Fruit fly (Drosophila melanogaster) whole organism, embryonic: ENCODE measurements around the gene sff.
A peak's percentile ranks its signal among the peaks of the same experiment; 100 is the strongest.

Source experiments
- BEAF-32 ChIP-seq: fragments of 200-800 bp; sonication (Bioruptor generic); optimal IDR thresholded peaks from 3 replicates; lab custom pipeline; 2017; ENCODE audit warnings: missing biosample characterization, missing genetic modification characterization, mild to moderate bottlenecking, moderate library complexity, missing genetic modification reagents
- CG10267 ChIP-seq: fragments of 200-800 bp; sonication (Bioruptor generic); optimal IDR thresholded peaks from 2 replicates; lab custom pipeline; 2018; ENCODE audit warnings: missing biosample characterization, mild to moderate bottlenecking, missing genetic modification characterization, moderate library complexity
- CG10654 ChIP-seq: fragments of 200-800 bp; sonication (Bioruptor generic); optimal IDR thresholded peaks from 2 replicates; lab custom pipeline; 2016; ENCODE audit warnings: missing biosample characterization, missing genetic modification characterization
- CG12071 ChIP-seq: fragments of 200-800 bp; sonication (Bioruptor generic); optimal IDR thresholded peaks from 3 replicates; lab custom pipeline; 2018; ENCODE audit warnings: missing biosample characterization, mild to moderate bottlenecking, missing genetic modification characterization
- CG1233 ChIP-seq: fragments of 200-800 bp; sonication (Bioruptor generic); optimal IDR thresholded peaks from 4 replicates; lab custom pipeline; 2018; ENCODE audit warnings: missing biosample characterization, mild to moderate bottlenecking, missing genetic modification characterization
- CG13296 ChIP-seq: fragments of 200-800 bp; sonication (Bioruptor generic); optimal IDR thresholded peaks from 3 replicates; lab custom pipeline; 2018; ENCODE audit warnings: missing biosample characterization, mild to moderate bottlenecking, missing genetic modification characterization
- CG13624 ChIP-seq: fragments of 200-800 bp; sonication (Bioruptor generic); optimal IDR thresholded peaks from 2 replicates; lab custom pipeline; 2016; ENCODE audit warnings: missing biosample characterization, missing genetic modification characterization
- CG15479 ChIP-seq: fragments of 200-800 bp; sonication (Bioruptor generic); optimal IDR thresholded peaks from 3 replicates; lab custom pipeline; 2019; ENCODE audit warnings: missing biosample characterization, mild to moderate bottlenecking, missing genetic modification characterization, moderate library complexity
- CG17612 ChIP-seq: fragments of 200-800 bp; sonication (Bioruptor generic); IDR thresholded peaks from 2 replicates; pipeline ENCODE4 v1.3.6; 2022; ENCODE audit warnings: missing biosample characterization, missing genetic modification characterization
- CG2120 ChIP-seq: fragments of 200-800 bp; sonication (Bioruptor generic); optimal IDR thresholded peaks from 3 replicates; lab custom pipeline; 2016; ENCODE audit warnings: missing biosample characterization, missing genetic modification characterization
- CG32767 ChIP-seq: fragments of 200-800 bp; sonication (Bioruptor generic); IDR thresholded peaks from 2 replicates; pipeline ENCODE4 v1.3.6; 2022; ENCODE audit warnings: missing biosample characterization, missing genetic modification characterization
- CG42726 ChIP-seq: fragments of 200-800 bp; sonication (Bioruptor generic); IDR thresholded peaks from 2 replicates; pipeline ENCODE4 v1.3.6; 2022; ENCODE audit warnings: missing biosample characterization, missing genetic modification characterization; ENCODE audit not compliant: partially characterized antibody
- CG43689 ChIP-seq: fragments of 200-800 bp; sonication (Bioruptor generic); IDR thresholded peaks from 2 replicates; pipeline ENCODE4 v1.3.6; 2022; ENCODE audit warnings: missing biosample characterization, missing genetic modification characterization
- CG4820 ChIP-seq: fragments of 200-800 bp; sonication (Bioruptor generic); optimal IDR thresholded peaks from 3 replicates; lab custom pipeline; 2016; ENCODE audit warnings: missing biosample characterization, missing genetic modification characterization
- CG4854 ChIP-seq: fragments of 200-800 bp; sonication (Bioruptor generic); optimal IDR thresholded peaks from 2 replicates; lab custom pipeline; 2016; ENCODE audit warnings: missing biosample characterization, missing genetic modification characterization, inconsistent platforms
- CG5245 ChIP-seq: fragments of 200-800 bp; sonication (Bioruptor generic); optimal IDR thresholded peaks from 3 replicates; lab custom pipeline; 2016; ENCODE audit warnings: missing biosample characterization, missing genetic modification characterization
- CG6175 ChIP-seq: fragments of 200-800 bp; sonication (Bioruptor generic); IDR thresholded peaks from 3 replicates; pipeline ENCODE4 v1.3.6; 2022; ENCODE audit warnings: missing biosample characterization, missing genetic modification characterization
- CG6654 ChIP-seq: fragments of 200-800 bp; sonication (Bioruptor generic); optimal IDR thresholded peaks from 2 replicates; lab custom pipeline; 2017; ENCODE audit warnings: missing biosample characterization, mild to moderate bottlenecking, missing genetic modification characterization
- CG9876 ChIP-seq: fragments of 200-800 bp; sonication (Bioruptor generic); optimal IDR thresholded peaks from 2 replicates; lab custom pipeline; 2016; ENCODE audit warnings: missing biosample characterization, missing genetic modification characterization
- CG9932 ChIP-seq: fragments of 200-800 bp; sonication (Bioruptor generic); IDR thresholded peaks from 2 replicates; pipeline ENCODE4 v1.3.6; 2022; ENCODE audit warnings: missing biosample characterization, missing genetic modification characterization
- CrebB ChIP-seq: fragments of 200-800 bp; sonication (Bioruptor generic); optimal IDR thresholded peaks from 3 replicates; lab custom pipeline; 2018; ENCODE audit warnings: missing biosample characterization, mild to moderate bottlenecking, missing genetic modification characterization
- Dbx ChIP-seq: fragments of 200-800 bp; sonication (Bioruptor generic); IDR thresholded peaks from 3 replicates; pipeline ENCODE4 v1.3.6; 2022; ENCODE audit warnings: missing biosample characterization, missing genetic modification characterization
- Dfd ChIP-seq, 2 experiments: fragments of >200 bp; optimal IDR thresholded peaks; 2 replicates each; lab custom pipeline; 2017; ENCODE audit warnings: missing biosample characterization in 2 of 2, missing genetic modification characterization in 2 of 2
- ERR ChIP-seq: fragments of 200-800 bp; sonication (Bioruptor generic); optimal IDR thresholded peaks from 2 replicates; lab custom pipeline; 2016; ENCODE audit warnings: missing biosample characterization, missing genetic modification characterization
- HHEX ChIP-seq: fragments of 200-800 bp; sonication (Bioruptor generic); optimal IDR thresholded peaks from 3 replicates; lab custom pipeline; 2017; ENCODE audit warnings: missing biosample characterization, mild to moderate bottlenecking, missing genetic modification characterization, missing genetic modification reagents
- HmgD ChIP-seq: fragments of 200-800 bp; sonication (Bioruptor generic); optimal IDR thresholded peaks from 3 replicates; lab custom pipeline; 2016; ENCODE audit warnings: missing biosample characterization, missing genetic modification characterization
- HmgZ ChIP-seq: fragments of 200-800 bp; sonication (Bioruptor generic); optimal IDR thresholded peaks from 2 replicates; lab custom pipeline; 2018; ENCODE audit warnings: missing biosample characterization, mild to moderate bottlenecking, missing genetic modification characterization
- Hmr ChIP-seq: fragments of 200-800 bp; sonication (Bioruptor generic); optimal IDR thresholded peaks from 3 replicates; lab custom pipeline; 2017; ENCODE audit warnings: mild to moderate bottlenecking, missing biosample characterization, missing genetic modification reagents, missing genetic modification characterization
- Hr3 ChIP-seq: fragments of 200-800 bp; sonication (Bioruptor generic); optimal IDR thresholded peaks from 3 replicates; lab custom pipeline; 2016; ENCODE audit warnings: missing biosample characterization, missing genetic modification characterization
- Jarid2 ChIP-seq: fragments of 200-800 bp; sonication (Bioruptor generic); optimal IDR thresholded peaks from 3 replicates; lab custom pipeline; 2017; ENCODE audit warnings: mild to moderate bottlenecking, missing biosample characterization, missing genetic modification reagents, missing genetic modification characterization
- Lim3 ChIP-seq: fragments of 200-800 bp; sonication (Bioruptor generic); IDR thresholded peaks from 2 replicates; pipeline ENCODE4 v1.3.6; 2022; ENCODE audit warnings: missing biosample characterization, missing genetic modification characterization
- NC2β ChIP-seq: fragments of 200-800 bp; sonication (Bioruptor generic); optimal IDR thresholded peaks from 2 replicates; lab custom pipeline; 2016; ENCODE audit warnings: missing biosample characterization, missing genetic modification characterization
- Ravus ChIP-seq: fragments of 200-800 bp; sonication (Bioruptor generic); IDR thresholded peaks from 2 replicates; pipeline ENCODE4 v1.3.6; 2022; ENCODE audit warnings: missing biosample characterization, missing genetic modification characterization
- btn ChIP-seq: fragments of 200-800 bp; sonication (Bioruptor generic); optimal IDR thresholded peaks from 2 replicates; lab custom pipeline; 2016; ENCODE audit warnings: missing biosample characterization, missing genetic modification characterization
- chm ChIP-seq: fragments of 200-800 bp; sonication (Bioruptor generic); IDR thresholded peaks from 2 replicates; pipeline ENCODE4 v1.3.6; 2022; ENCODE audit warnings: missing biosample characterization, missing genetic modification characterization
- croc ChIP-seq: fragments of 200-800 bp; sonication (Bioruptor generic); conservative IDR thresholded peaks from 3 replicates; pipeline ENCODE4 v1.3.6; 2022; ENCODE audit warnings: missing biosample characterization, missing genetic modification characterization
- gt ChIP-seq: fragments of 200-800 bp; sonication (Bioruptor generic); IDR thresholded peaks from 2 replicates; pipeline ENCODE4 v1.3.6; 2022; ENCODE audit warnings: missing biosample characterization, missing genetic modification characterization
- ham ChIP-seq: fragments of 200-800 bp; sonication (Bioruptor generic); IDR thresholded peaks from 2 replicates; pipeline ENCODE4 v1.3.6; 2022; ENCODE audit warnings: missing biosample characterization, missing genetic modification characterization
- ind ChIP-seq: fragments of 200-800 bp; sonication (Bioruptor generic); optimal IDR thresholded peaks from 3 replicates; lab custom pipeline; 2016; ENCODE audit warnings: missing biosample characterization, missing genetic modification characterization
- mld ChIP-seq: fragments of 200-800 bp; sonication (Bioruptor generic); IDR thresholded peaks from 3 replicates; pipeline ENCODE4 v1.3.6; 2022; ENCODE audit warnings: missing biosample characterization, missing genetic modification characterization; ENCODE audit not compliant: partially characterized antibody
- org-1 ChIP-seq: fragments of 200-800 bp; sonication (Bioruptor generic); optimal IDR thresholded peaks from 2 replicates; lab custom pipeline; 2017; ENCODE audit warnings: missing biosample characterization, missing genetic modification characterization
- p53 ChIP-seq: fragments of 200-800 bp; sonication (Bioruptor generic); optimal IDR thresholded peaks from 2 replicates; lab custom pipeline; 2016; ENCODE audit warnings: missing biosample characterization, missing genetic modification characterization
- pnt ChIP-seq: fragments of 200-800 bp; sonication (Bioruptor generic); optimal IDR thresholded peaks from 3 replicates; lab custom pipeline; 2016; ENCODE audit warnings: missing biosample characterization, missing genetic modification characterization
- seq ChIP-seq: fragments of 200-800 bp; sonication (Bioruptor generic); IDR thresholded peaks from 2 replicates; pipeline ENCODE4 v1.3.6; 2022; ENCODE audit warnings: missing biosample characterization, missing genetic modification characterization
- slbo ChIP-seq: fragments of 200-800 bp; sonication (Bioruptor generic); IDR thresholded peaks from 2 replicates; pipeline ENCODE4 v1.3.6; 2022; ENCODE audit warnings: missing biosample characterization, missing genetic modification characterization
- tin ChIP-seq: fragments of 200-800 bp; sonication (Bioruptor generic); optimal IDR thresholded peaks from 3 replicates; lab custom pipeline; 2016; ENCODE audit warnings: missing biosample characterization, missing genetic modification characterization
- tll ChIP-seq, 2 experiments: fragments of 200-800 bp in 1 of 2; fragments of >200 bp in 1 of 2; sonication (Bioruptor generic) in 1 of 2; optimal IDR thresholded peaks; 2 replicates each; lab custom pipeline; 2017 to 2019; ENCODE audit warnings: missing biosample characterization in 2 of 2, missing genetic modification characterization in 2 of 2, mild to moderate bottlenecking in 1 of 2, moderate library complexity in 1 of 2
- trem ChIP-seq: fragments of 200-800 bp; optimal IDR thresholded peaks from 3 replicates; lab custom pipeline; 2019; ENCODE audit warnings: missing biosample characterization, mild to moderate bottlenecking, missing genetic modification characterization, moderate library complexity
- unc-4 ChIP-seq: fragments of 200-800 bp; sonication (Bioruptor generic); IDR thresholded peaks from 2 replicates; pipeline ENCODE4 v1.3.6; 2022; ENCODE audit warnings: missing biosample characterization, missing genetic modification characterization; ENCODE audit not compliant: partially characterized antibody
- unpg ChIP-seq: fragments of 200-800 bp; sonication (Bioruptor generic); optimal IDR thresholded peaks from 3 replicates; lab custom pipeline; 2018; ENCODE audit warnings: missing biosample characterization, mild to moderate bottlenecking, missing genetic modification characterization, moderate library complexity
- usp ChIP-seq: fragments of >200 bp; optimal IDR thresholded peaks from 2 replicates; lab custom pipeline; 2017; ENCODE audit warnings: missing biosample characterization, missing genetic modification characterization

The sff gene

dm6 chr3L:15956448-15957010 is 31.9 kb upstream of the sff start, which contains the start of gene elgi (continued):
- TF ChIP-seq Ravus (GFP tag; lab: Robert Waterston, UW): no peak
- TF ChIP-seq BEAF-32 (GFP tag; lab: Kevin White, UChicago): peak; percentile 12
- TF ChIP-seq CG13296 (GFP tag; lab: Kevin White, UChicago): peak; percentile 71
- TF ChIP-seq seq (GFP tag; lab: Robert Waterston, UW): no peak
- TF ChIP-seq Hmr (GFP tag; lab: Kevin White, UChicago): peak; percentile 57
- peak; percentile 30 for TF ChIP-seq HHEX
- peak; percentile 69 for TF ChIP-seq CG13624 (GFP tag; lab: Kevin White, UChicago)
- TF ChIP-seq usp (GFP tag; lab: Kevin White, UChicago): no peak
- TF ChIP-seq ERR (GFP tag; lab: Kevin White, UChicago): no peak
- peak; percentile 95 for TF ChIP-seq CG10267
- TF ChIP-seq CG42726: no peak
- TF ChIP-seq NC2β: peak; percentile 49
- peak; percentile 18 for TF ChIP-seq trem (tag; lab: Kevin White, UChicago)
- peak; percentile 72 for TF ChIP-seq HmgZ
- TF ChIP-seq slbo (GFP tag; lab: Robert Waterston, UW): peak; percentile 90
- no peak for TF ChIP-seq p53 (GFP tag; lab: Kevin White, UChicago)
- TF ChIP-seq btn (GFP tag; lab: Kevin White, UChicago): no peak
- peak; percentile 82 for TF ChIP-seq CG9932
- TF ChIP-seq CG10654 (GFP tag; lab: Kevin White, UChicago): peak; percentile 31
- no peak for TF ChIP-seq ham (GFP tag; lab: Robert Waterston, UW)
- TF ChIP-seq pnt: peak; percentile 28
- TF ChIP-seq CrebB (tag; lab: Kevin White, UChicago): peak; percentile 43
- TF ChIP-seq CG6654 (GFP tag; lab: Kevin White, UChicago): no peak
- peak; percentile 85 for TF ChIP-seq CG2120 (GFP tag; lab: Kevin White, UChicago)
- peak; percentile 75; the same call in 1 of the 3 replicates for TF ChIP-seq Dbx
- no peak for TF ChIP-seq Jarid2 (GFP tag; lab: Kevin White, UChicago)
- TF ChIP-seq tin (GFP tag; lab: Kevin White, UChicago): peak; percentile 62
- no peak for TF ChIP-seq gt
- no peak for TF ChIP-seq croc
- 0 out of 3 replicates have a peak, but pooled peaks have one; percentile 7 for TF ChIP-seq CG6175
- peak; percentile 30; the same call in 1 of the 2 replicates for TF ChIP-seq unc-4 (GFP tag; lab: Robert Waterston, UW)
- TF ChIP-seq Lim3: no peak
- TF ChIP-seq CG32767 (GFP tag; lab: Robert Waterston, UW): 0 out of 2 replicates have a peak, but pooled peaks have one; percentile 17
- TF ChIP-seq Hr3 (GFP tag; lab: Kevin White, UChicago): peak; percentile 53
- TF ChIP-seq chm (GFP tag; lab: Robert Waterston, UW): 0 out of 2 replicates have a peak, but pooled peaks have one; percentile 5
- TF ChIP-seq Dfd (GFP tag; optimal IDR thresholded peaks at IDR 0.05; lab: Kevin White, UChicago): no peak
- TF ChIP-seq mld (GFP tag; lab: Robert Waterston, UW): no peak
- peak; percentile 66 for TF ChIP-seq ind (GFP tag; lab: Kevin White, UChicago)
- peak; percentile 25 for TF ChIP-seq CG12071 (GFP tag; lab: Kevin White, UChicago)
- peak; percentile 31 for TF ChIP-seq CG4854 (GFP tag; lab: Kevin White, UChicago)
- peak; percentile 39 for TF ChIP-seq unpg (GFP tag; lab: Kevin White, UChicago)
- no peak for TF ChIP-seq CG17612
- peak; percentile 47 for TF ChIP-seq CG4820 (GFP tag; lab: Kevin White, UChicago)
- peak; percentile 50 for TF ChIP-seq CG1233 (GFP tag; lab: Kevin White, UChicago)
- no peak for TF ChIP-seq org-1 (GFP tag; lab: Kevin White, UChicago)
- TF ChIP-seq CG15479 (GFP tag; lab: Kevin White, UChicago): no peak
- TF ChIP-seq CG9876 (GFP tag; lab: Kevin White, UChicago): peak; percentile 44
- TF ChIP-seq CG43689: no peak
- peak; percentile 63 for TF ChIP-seq HmgD
- no peak for TF ChIP-seq tll (GFP tag; optimal IDR thresholded peaks at IDR 0.05; lab: Kevin White, UChicago)
- peak; percentile 28 for TF ChIP-seq CG5245 (GFP tag; lab: Kevin White, UChicago)
